Worm (Caenorhabditis elegans) whole organism, L4/young adult: ENCODE measurements around the gene M142.8.

Experiments used
- W03F9.2 ChIP-seq: fragments of 150-350 bp; optimal IDR thresholded peaks from 2 replicates; lab custom pipeline; 2014; ENCODE audit warnings: missing biosample characterization, missing genetic modification characterization
- dao-5 ChIP-seq: sonication (generic microtip); optimal IDR thresholded peaks from 2 replicates; lab custom pipeline; 2016; ENCODE audit warnings: missing genotype, missing genetic modification characterization, moderate library complexity, missing compliant biosample characterization
- him-1 ChIP-seq: sonication (generic microtip); optimal IDR thresholded peaks from 2 replicates; lab custom pipeline; 2016; ENCODE audit warnings: missing genotype, missing genetic modification reagents, missing genetic modification characterization, missing compliant biosample characterization

DNA sequence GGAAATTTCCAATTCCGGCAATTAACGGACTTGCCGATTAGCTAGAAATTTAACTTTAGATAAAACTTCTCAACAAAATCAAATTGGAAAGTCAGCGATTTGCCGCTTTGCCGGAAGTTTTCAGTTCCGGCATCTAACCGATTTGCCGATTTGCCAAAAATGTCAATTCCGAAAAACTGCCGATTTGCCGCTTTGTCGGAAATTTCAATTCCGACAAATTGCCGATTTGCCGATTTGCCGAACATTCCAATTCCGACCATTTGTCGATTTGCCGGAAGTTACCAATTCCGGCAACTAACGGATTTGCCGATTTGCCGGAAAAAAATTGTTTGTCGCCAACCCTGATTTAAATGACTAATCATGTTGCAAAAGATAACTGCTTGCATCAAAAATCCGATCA lies 24.3 kb upstream of the M142.8 start:
- no peak for TF ChIP-seq W03F9.2
- TF ChIP-seq him-1: no peak
- no peak for TF ChIP-seq dao-5 (tag; lab: Kevin White, UChicago)
